Fruit fly (Drosophila melanogaster) whole organism, pupa: Measurements from ENCODE around the gene CG14244.

Experiments
- CG10348 ChIP-seq: fragments of 200-800 bp; sonication (Bioruptor generic); IDR thresholded peaks from 2 replicates; pipeline ENCODE4 v1.3.6; 2022; ENCODE audit warnings: missing biosample characterization, missing genetic modification characterization
- CG12605 ChIP-seq: fragments of 200-800 bp; sonication (Bioruptor generic); IDR thresholded peaks from 2 replicates; pipeline ENCODE4 v1.3.6; 2022; ENCODE audit warnings: missing biosample characterization, missing genetic modification characterization
- CG13204 ChIP-seq: fragments of 200-800 bp; sonication (Bioruptor generic); optimal IDR thresholded peaks from 2 replicates; lab custom pipeline; 2018; ENCODE audit warnings: missing biosample characterization, mild to moderate bottlenecking, missing genetic modification characterization, moderate library complexity
- CG14655 ChIP-seq: fragments of 200-800 bp; sonication (Bioruptor generic); optimal IDR thresholded peaks from 3 replicates; lab custom pipeline; 2017; ENCODE audit warnings: mild to moderate bottlenecking, missing biosample characterization, missing genetic modification reagents, missing genetic modification characterization
- CG15710 ChIP-seq: fragments of 200-800 bp; sonication (Bioruptor generic); optimal IDR thresholded peaks from 2 replicates; lab custom pipeline; 2018; ENCODE audit warnings: missing biosample characterization, mild to moderate bottlenecking, missing genetic modification characterization, moderate library complexity
- CG17806 ChIP-seq: fragments of 200-800 bp; sonication (Bioruptor generic); optimal IDR thresholded peaks from 2 replicates; lab custom pipeline; 2018; ENCODE audit warnings: missing biosample characterization, mild to moderate bottlenecking, missing genetic modification characterization, moderate library complexity
- CG32121 ChIP-seq: fragments of 200-800 bp; sonication (Bioruptor generic); IDR thresholded peaks from 2 replicates; pipeline ENCODE4 v1.3.6; 2022; ENCODE audit warnings: missing biosample characterization, missing genetic modification characterization
- CG34367 ChIP-seq: fragments of 200-800 bp; sonication (Bioruptor generic); optimal IDR thresholded peaks from 2 replicates; lab custom pipeline; 2018; ENCODE audit warnings: missing biosample characterization, mild to moderate bottlenecking, missing genetic modification characterization
- CG4496 ChIP-seq: fragments of 200-800 bp; sonication (Bioruptor generic); IDR thresholded peaks from 3 replicates; pipeline ENCODE4 v1.3.6; 2022; ENCODE audit warnings: missing biosample characterization, missing genetic modification characterization
- CG8159 ChIP-seq: fragments of 200-800 bp; sonication (Bioruptor generic); optimal IDR thresholded peaks from 3 replicates; lab custom pipeline; 2018; ENCODE audit warnings: missing biosample characterization, mild to moderate bottlenecking, missing genetic modification characterization, moderate library complexity
- CG8301 ChIP-seq: fragments of 200-800 bp; sonication (Bioruptor generic); optimal IDR thresholded peaks from 2 replicates; lab custom pipeline; 2018; ENCODE audit warnings: missing biosample characterization, mild to moderate bottlenecking, missing genetic modification characterization
- CG9948 ChIP-seq: fragments of 200-800 bp; sonication (Bioruptor generic); optimal IDR thresholded peaks from 2 replicates; lab custom pipeline; 2018; ENCODE audit warnings: missing biosample characterization, mild to moderate bottlenecking, missing genetic modification characterization, moderate library complexity
- D1 ChIP-seq: fragments of 200-800 bp; sonication (Bioruptor generic); optimal IDR thresholded peaks from 2 replicates; lab custom pipeline; 2018; ENCODE audit warnings: missing biosample characterization, mild to moderate bottlenecking, missing genetic modification characterization, moderate library complexity
- EcR ChIP-seq: fragments of 200-800 bp; sonication (Bioruptor generic); optimal IDR thresholded peaks from 3 replicates; lab custom pipeline; 2019; ENCODE audit warnings: missing biosample characterization, missing genetic modification characterization, mild to moderate bottlenecking, moderate library complexity, missing genetic modification reagents
- Ets98B ChIP-seq: fragments of 200-800 bp; sonication (Bioruptor generic); IDR thresholded peaks from 2 replicates; pipeline ENCODE4 v1.3.6; 2022; ENCODE audit warnings: missing biosample characterization, missing genetic modification characterization
- Pif1A ChIP-seq: fragments of 200-800 bp; sonication (Bioruptor generic); optimal IDR thresholded peaks from 3 replicates; lab custom pipeline; 2016; ENCODE audit warnings: missing biosample characterization, missing genetic modification characterization
- Pif1B ChIP-seq: fragments of 200-800 bp; sonication (Bioruptor generic); optimal IDR thresholded peaks from 3 replicates; lab custom pipeline; 2016; ENCODE audit warnings: missing biosample characterization, missing genetic modification characterization
- Snoo ChIP-seq: fragments of 200-800 bp; sonication (Bioruptor generic); optimal IDR thresholded peaks from 3 replicates; lab custom pipeline; 2017; ENCODE audit warnings: missing biosample characterization, mild to moderate bottlenecking, missing genetic modification characterization, inconsistent platforms
- fd96Ca ChIP-seq: fragments of 200-800 bp; sonication (Bioruptor generic); IDR thresholded peaks from 3 replicates; pipeline ENCODE4 v1.3.6; 2022; ENCODE audit warnings: missing biosample characterization, missing genetic modification characterization
- gl ChIP-seq: fragments of 200-800 bp; sonication (Bioruptor generic); optimal IDR thresholded peaks from 2 replicates; lab custom pipeline; 2018; ENCODE audit warnings: missing biosample characterization, mild to moderate bottlenecking, missing genetic modification characterization
- rn ChIP-seq: fragments of 200-800 bp; sonication (Bioruptor generic); IDR thresholded peaks from 2 replicates; pipeline ENCODE4 v1.3.6; 2022; ENCODE audit warnings: missing biosample characterization, missing genetic modification characterization

Gene CG14244

dm6 chr3R:26725833-26726232 is at the start of gene CG14244:
TSS of gene CG14244 (plus strand) at chr3R:26726133.
- no peak for TF ChIP-seq Pif1A (GFP tag; lab: Kevin White, UChicago)
- no peak for TF ChIP-seq rn (GFP tag; lab: Robert Waterston, UW)
- TF ChIP-seq CG9948 (tag; lab: Kevin White, UChicago) = no peak
- TF ChIP-seq Pif1B (GFP tag; lab: Kevin White, UChicago) = no peak
- no peak for TF ChIP-seq CG10348 (GFP tag; lab: Robert Waterston, UW)
- no peak for TF ChIP-seq CG8301 (tag; lab: Kevin White, UChicago)
- TF ChIP-seq CG8159 (tag; lab: Kevin White, UChicago) = no peak
- TF ChIP-seq CG15710 = no peak

DNA sequence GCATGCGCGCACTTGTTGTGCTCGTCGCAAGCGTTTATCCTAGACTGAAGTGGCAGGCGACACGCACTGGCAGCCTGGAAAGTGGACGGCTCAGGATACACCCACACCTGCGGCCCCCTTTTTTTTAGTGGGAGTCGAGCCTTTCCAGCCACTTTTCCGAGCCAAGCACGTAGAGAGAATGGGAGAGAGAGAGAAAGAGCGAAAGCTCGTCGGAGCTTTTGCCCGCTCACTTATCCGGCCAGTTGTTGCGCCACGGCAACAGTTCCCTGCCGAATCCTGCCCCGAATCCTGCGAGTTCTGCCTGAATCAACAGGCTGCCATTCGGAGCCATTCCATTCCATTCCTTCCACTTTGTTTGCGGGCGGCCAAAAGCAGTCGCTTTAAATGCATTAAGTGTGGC is 44.0 kb upstream of the CG14244 start, which contains the start of gene beat-VII:
TSS of gene beat-VII (minus strand) at position 20 of the 400 bp plus-strand sequence.
- TF ChIP-seq CG12605 (GFP tag; lab: Robert Waterston, UW) = peak; percentile 80
- TF ChIP-seq CG13204 = peak; percentile 3
- no peak for TF ChIP-seq gl
- no peak for TF ChIP-seq Ets98B (GFP tag; lab: Robert Waterston, UW)
- TF ChIP-seq CG17806 (tag; lab: Kevin White, UChicago) = no peak

DNA sequence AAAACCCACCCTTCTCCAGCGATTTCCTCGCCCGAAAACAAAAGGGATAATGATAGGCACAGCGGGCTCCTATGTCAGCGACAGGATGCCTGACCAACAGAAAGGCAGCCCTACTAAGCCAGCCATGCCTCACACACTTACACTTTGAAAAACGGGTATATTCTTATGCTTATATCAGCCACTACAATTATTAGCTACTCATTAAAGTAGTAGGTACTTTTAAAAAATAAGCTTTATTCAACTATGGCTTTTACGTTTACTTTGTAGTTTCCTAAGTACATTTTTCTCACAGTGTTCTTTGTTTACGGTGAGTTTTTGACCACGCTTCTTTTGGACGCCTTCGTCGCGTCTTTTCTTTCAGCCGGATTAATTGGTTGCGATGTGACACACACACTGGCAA is 35.7 kb upstream of the CG14244 start:
- TF ChIP-seq CG12605 (GFP tag; lab: Robert Waterston, UW) (no peak), CG13204 (no peak), gl (no peak), CG8301 (tag; lab: Kevin White, UChicago) (no peak), D1 (tag; lab: Kevin White, UChicago) (no peak), Pif1A (GFP tag; lab: Kevin White, UChicago) (no peak), rn (GFP tag; lab: Robert Waterston, UW) (no peak), Pif1B (GFP tag; lab: Kevin White, UChicago) (no peak), CG10348 (GFP tag; lab: Robert Waterston, UW) (no peak), CG34367 (tag; lab: Kevin White, UChicago) (no peak)

dm6 chr3R:26693490-26693889 is 32.4 kb upstream of the CG14244 start, which contains the start of gene TwdlQ:
TSS of gene TwdlQ (minus strand) at chr3R:26693590.
- TF ChIP-seq CG15710 (no peak), CG9948 (tag; lab: Kevin White, UChicago) (no peak), CG14655 (GFP tag; lab: Kevin White, UChicago) (no peak), CG8159 (tag; lab: Kevin White, UChicago) (no peak), CG13204 (no peak), D1 (tag; lab: Kevin White, UChicago) (no peak), gl (no peak), Pif1A (GFP tag; lab: Kevin White, UChicago) (no peak), EcR (GFP tag; lab: Kevin White, UChicago) (no peak), rn (GFP tag; lab: Robert Waterston, UW) (no peak), CG12605 (GFP tag; lab: Robert Waterston, UW) (no peak), CG32121 (GFP tag; lab: Robert Waterston, UW) (no peak), fd96Ca (no peak), Ets98B (GFP tag; lab: Robert Waterston, UW) (no peak), Pif1B (GFP tag; lab: Kevin White, UChicago) (no peak), CG34367 (tag; lab: Kevin White, UChicago) (no peak), CG17806 (tag; lab: Kevin White, UChicago) (no peak), Snoo (tag; lab: Kevin White, UChicago) (no peak)
- TF ChIP-seq, all 21 proteins: peak for 0

DNA sequence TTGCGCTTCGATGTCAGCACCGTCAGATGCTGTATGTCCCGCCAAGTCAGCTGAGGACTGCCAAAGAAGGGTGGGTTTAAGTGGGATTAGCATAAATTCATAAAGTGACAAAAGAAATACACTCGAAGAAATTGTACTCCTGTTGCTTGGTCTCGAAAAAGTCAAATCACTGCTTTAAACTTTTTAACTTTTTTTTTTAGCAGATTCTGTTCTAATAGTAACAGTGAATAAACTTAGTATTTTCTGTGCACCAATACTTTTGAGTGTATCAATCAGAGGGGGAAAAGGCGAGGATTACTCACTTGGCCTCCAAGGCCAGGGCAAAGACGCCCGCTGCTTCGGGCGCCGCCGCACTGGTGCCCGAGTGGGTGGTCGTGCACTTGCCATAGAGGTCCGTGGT is 25.8 kb upstream of the CG14244 start:
- no peak for TF ChIP-seq Snoo (tag; lab: Kevin White, UChicago)
- TF ChIP-seq CG9948 (tag; lab: Kevin White, UChicago) = no peak
- no peak for TF ChIP-seq Ets98B (GFP tag; lab: Robert Waterston, UW)
- no peak for TF ChIP-seq fd96Ca
- TF ChIP-seq CG13204 = no peak
- TF ChIP-seq CG8301 (tag; lab: Kevin White, UChicago) = no peak
- TF ChIP-seq Pif1A (GFP tag; lab: Kevin White, UChicago) = no peak
- no peak for TF ChIP-seq CG8159 (tag; lab: Kevin White, UChicago)
- TF ChIP-seq D1 (tag; lab: Kevin White, UChicago) = no peak
- no peak for TF ChIP-seq rn (GFP tag; lab: Robert Waterston, UW)
- TF ChIP-seq CG17806 (tag; lab: Kevin White, UChicago) = no peak
- no peak for TF ChIP-seq CG34367 (tag; lab: Kevin White, UChicago)
- TF ChIP-seq, all 21 proteins: peak for 0

DNA sequence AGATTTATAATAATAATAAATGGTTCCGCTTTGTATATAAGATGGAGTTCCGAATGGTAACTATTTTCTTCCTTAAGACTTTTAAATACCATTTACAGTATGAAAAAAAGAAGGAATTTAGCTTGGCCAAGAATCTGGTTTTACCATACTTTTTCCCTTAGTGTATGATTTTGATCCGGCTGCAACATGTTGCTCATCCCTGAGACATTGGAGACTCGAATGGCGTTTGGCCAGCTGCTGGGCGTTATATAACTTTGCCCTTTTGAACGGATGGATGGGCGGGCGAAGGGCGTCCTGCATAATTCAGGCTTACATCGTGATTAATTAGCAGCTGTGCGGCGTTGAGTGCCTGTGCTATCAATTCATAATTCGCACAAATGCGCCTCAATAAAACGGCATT is 21.6 kb upstream of the CG14244 start:
- no peak for TF ChIP-seq CG14655 (GFP tag; lab: Kevin White, UChicago)
- no peak for TF ChIP-seq CG17806 (tag; lab: Kevin White, UChicago)
- no peak for TF ChIP-seq CG8159 (tag; lab: Kevin White, UChicago)
- TF ChIP-seq gl = no peak
- no peak for TF ChIP-seq D1 (tag; lab: Kevin White, UChicago)
- no peak for TF ChIP-seq CG8301 (tag; lab: Kevin White, UChicago)
- no peak for TF ChIP-seq CG15710
- no peak for TF ChIP-seq Pif1A (GFP tag; lab: Kevin White, UChicago)
- TF ChIP-seq CG9948 (tag; lab: Kevin White, UChicago) = no peak
- TF ChIP-seq Pif1B (GFP tag; lab: Kevin White, UChicago) = no peak

DNA sequence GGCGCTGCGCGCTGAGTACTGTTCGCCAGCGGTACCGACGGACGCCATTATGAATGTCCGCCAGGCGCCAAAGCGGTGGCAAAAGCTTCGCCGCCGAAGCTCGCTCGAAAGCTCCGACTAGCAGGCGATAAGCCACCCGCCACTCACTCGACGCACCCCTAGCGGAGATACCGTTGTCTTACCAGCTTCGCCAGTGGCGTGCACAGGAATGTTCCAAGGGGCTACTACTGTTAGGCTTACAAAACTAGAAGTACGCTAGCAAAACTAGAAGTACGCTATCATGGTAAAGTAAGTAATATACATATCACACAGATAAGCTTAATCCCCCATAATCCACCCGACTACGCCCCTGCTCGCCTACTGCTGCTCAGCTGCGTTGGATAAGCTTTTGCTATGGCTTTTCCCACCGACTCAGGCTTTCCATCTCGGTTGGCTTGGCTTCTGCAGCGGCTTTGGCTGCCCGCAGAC is 11.8 kb upstream of the CG14244 start, which contains the start of gene amon:
TSS of gene amon (minus strand) at position 51 of the 468 bp plus-strand sequence.
- TF ChIP-seq CG9948 (tag; lab: Kevin White, UChicago) (peak; percentile 93), CG13204 (peak; percentile 91), EcR (GFP tag; lab: Kevin White, UChicago) (no peak), fd96Ca (peak; percentile 99), Snoo (tag; lab: Kevin White, UChicago) (peak; percentile 94), CG14655 (GFP tag; lab: Kevin White, UChicago) (peak; percentile 94), Pif1B (GFP tag; lab: Kevin White, UChicago) (peak; percentile 93), Ets98B (GFP tag; lab: Robert Waterston, UW) (peak; percentile 98), CG4496 (peak; percentile 99), CG32121 (GFP tag; lab: Robert Waterston, UW) (peak; percentile 98), rn (GFP tag; lab: Robert Waterston, UW) (peak; percentile 96), D1 (tag; lab: Kevin White, UChicago) (no peak), CG12605 (GFP tag; lab: Robert Waterston, UW) (peak; percentile 96), CG8159 (tag; lab: Kevin White, UChicago) (peak; percentile 96), gl (peak; percentile 94), CG15710 (peak; percentile 97), CG17806 (tag; lab: Kevin White, UChicago) (peak; percentile 95), CG34367 (tag; lab: Kevin White, UChicago) (peak; percentile 95), CG8301 (tag; lab: Kevin White, UChicago) (peak; percentile 94), Pif1A (GFP tag; lab: Kevin White, UChicago) (peak; percentile 97), CG10348 (GFP tag; lab: Robert Waterston, UW) (peak; percentile 93)
